Fruit fly (Drosophila melanogaster) whole organism, prepupa: Measurements from ENCODE around the gene CG31606.
A peak's percentile ranks its signal among the peaks of the same experiment; 100 is the strongest.

Source experiments
- Blimp-1 ChIP-seq: fragments of 200-800 bp; sonication (Bioruptor generic); optimal IDR thresholded peaks from 3 replicates; lab custom pipeline; 2017; ENCODE audit warnings: missing biosample characterization, missing genetic modification characterization, mild to moderate bottlenecking, moderate library complexity, missing genetic modification reagents
- CG10631 ChIP-seq: fragments of 200-800 bp; sonication (Bioruptor generic); optimal IDR thresholded peaks from 2 replicates; lab custom pipeline; 2016; ENCODE audit warnings: missing biosample characterization, missing genetic modification characterization
- CG10669 ChIP-seq: fragments of 200-800 bp; sonication (Bioruptor generic); optimal IDR thresholded peaks from 3 replicates; lab custom pipeline; 2018; ENCODE audit warnings: missing biosample characterization, mild to moderate bottlenecking, missing genetic modification characterization, moderate library complexity
- CG11294 ChIP-seq: fragments of 200-800 bp; sonication (Bioruptor generic); IDR thresholded peaks from 2 replicates; pipeline ENCODE4 v1.3.6; 2022; ENCODE audit warnings: missing biosample characterization, missing genetic modification characterization
- CG11762 ChIP-seq: fragments of 200-800 bp; sonication (Bioruptor generic); optimal IDR thresholded peaks from 3 replicates; lab custom pipeline; 2016; ENCODE audit warnings: missing biosample characterization, missing genetic modification characterization; ENCODE audit not compliant: insufficient read depth
- CG11902 ChIP-seq: fragments of 200-800 bp; sonication (Bioruptor generic); optimal IDR thresholded peaks from 3 replicates; lab custom pipeline; 2016; ENCODE audit warnings: missing biosample characterization, missing genetic modification characterization
- CG15336 ChIP-seq: fragments of 200-800 bp; sonication (Bioruptor generic); IDR thresholded peaks from 2 replicates; pipeline ENCODE4 v1.3.6; 2022; ENCODE audit warnings: missing biosample characterization, missing genetic modification characterization
- CG1621 ChIP-seq: fragments of 200-800 bp; sonication (Bioruptor generic); optimal IDR thresholded peaks from 3 replicates; lab custom pipeline; 2018; ENCODE audit warnings: missing biosample characterization, mild to moderate bottlenecking, missing genetic modification characterization
- CG16779 ChIP-seq: fragments of 200-800 bp; sonication (Bioruptor generic); optimal IDR thresholded peaks from 3 replicates; lab custom pipeline; 2017; ENCODE audit warnings: missing biosample characterization, mild to moderate bottlenecking, missing genetic modification characterization
- CG3032 ChIP-seq: fragments of 200-800 bp; optimal IDR thresholded peaks from 2 replicates; lab custom pipeline; 2019; ENCODE audit warnings: missing biosample characterization, mild to moderate bottlenecking, missing genetic modification characterization, moderate library complexity
- CG31627 ChIP-seq: fragments of 200-800 bp; sonication (Bioruptor generic); optimal IDR thresholded peaks from 3 replicates; lab custom pipeline; 2016; ENCODE audit warnings: missing biosample characterization, missing genetic modification characterization
- CG32006 ChIP-seq: fragments of 200-800 bp; sonication (Bioruptor generic); optimal IDR thresholded peaks from 3 replicates; lab custom pipeline; 2017; ENCODE audit warnings: missing biosample characterization, mild to moderate bottlenecking, missing genetic modification characterization
- CG3919 ChIP-seq: fragments of 200-800 bp; sonication (Bioruptor generic); optimal IDR thresholded peaks from 3 replicates; lab custom pipeline; 2016; ENCODE audit warnings: missing biosample characterization, missing genetic modification characterization
- CG4318 ChIP-seq: fragments of 200-800 bp; sonication (Bioruptor generic); optimal IDR thresholded peaks from 3 replicates; lab custom pipeline; 2017; ENCODE audit warnings: missing biosample characterization, mild to moderate bottlenecking, missing genetic modification characterization
- CG6792 ChIP-seq: fragments of 200-800 bp; sonication (Bioruptor generic); optimal IDR thresholded peaks from 3 replicates; lab custom pipeline; 2016; ENCODE audit warnings: missing biosample characterization, missing genetic modification characterization
- CG6854 ChIP-seq: fragments of 200-800 bp; sonication (Bioruptor generic); optimal IDR thresholded peaks from 2 replicates; lab custom pipeline; 2017; ENCODE audit warnings: missing biosample characterization, mild to moderate bottlenecking, missing genetic modification characterization
- CG7368 ChIP-seq: fragments of 200-800 bp; sonication (Bioruptor generic); optimal IDR thresholded peaks from 3 replicates; lab custom pipeline; 2016; ENCODE audit warnings: missing biosample characterization, missing genetic modification characterization
- CG8119 ChIP-seq: fragments of 200-800 bp; sonication (Bioruptor generic); IDR thresholded peaks from 3 replicates; pipeline ENCODE4 v1.3.6; 2022; ENCODE audit warnings: missing biosample characterization, missing genetic modification characterization
- CG8319 ChIP-seq: fragments of 200-800 bp; sonication (Bioruptor generic); optimal IDR thresholded peaks from 3 replicates; lab custom pipeline; 2016; ENCODE audit warnings: missing biosample characterization, missing genetic modification characterization
- CG8632 ChIP-seq: fragments of 200-800 bp; sonication (Bioruptor generic); optimal IDR thresholded peaks from 3 replicates; lab custom pipeline; 2016; ENCODE audit warnings: missing biosample characterization, missing genetic modification characterization
- CG9139 ChIP-seq: fragments of 200-800 bp; sonication (Bioruptor generic); optimal IDR thresholded peaks from 3 replicates; lab custom pipeline; 2017; ENCODE audit warnings: missing biosample characterization, mild to moderate bottlenecking, missing genetic modification characterization
- Eip75B ChIP-seq: fragments of 200-800 bp; sonication (Bioruptor generic); optimal IDR thresholded peaks from 3 replicates; lab custom pipeline; 2016; ENCODE audit warnings: missing biosample characterization, missing genetic modification characterization
- Eip78C ChIP-seq: fragments of 200-800 bp; sonication (Bioruptor generic); peaks from one replicate; lab custom pipeline; 2016; ENCODE audit warnings: missing biosample characterization, missing genetic modification characterization
- Eip93F ChIP-seq: fragments of 200-800 bp; sonication (Bioruptor generic); optimal IDR thresholded peaks from 2 replicates; lab custom pipeline; 2016; ENCODE audit warnings: missing biosample characterization, mild to moderate bottlenecking, missing genetic modification characterization
- Ets21C ChIP-seq: fragments of 200-800 bp; sonication (Bioruptor generic); optimal IDR thresholded peaks from 3 replicates; lab custom pipeline; 2016; ENCODE audit warnings: missing biosample characterization, missing genetic modification characterization
- Gug ChIP-seq: fragments of 200-800 bp; sonication (Bioruptor generic); IDR thresholded peaks from 2 replicates; pipeline ENCODE4 v1.3.6; 2022; ENCODE audit warnings: missing biosample characterization, missing genetic modification characterization
- Hr38 ChIP-seq: sonication (Bioruptor generic); optimal IDR thresholded peaks from 2 replicates; lab custom pipeline; 2016; ENCODE audit warnings: missing biosample characterization, missing genetic modification characterization
- Hr39 ChIP-seq: fragments of 200-800 bp; sonication (Bioruptor generic); optimal IDR thresholded peaks from 2 replicates; lab custom pipeline; 2016; ENCODE audit warnings: missing biosample characterization, missing genetic modification characterization
- Hr4 ChIP-seq: fragments of 200-800 bp; sonication (Bioruptor generic); optimal IDR thresholded peaks from 3 replicates; lab custom pipeline; 2016; ENCODE audit warnings: missing biosample characterization, missing genetic modification characterization
- Lpt ChIP-seq: fragments of 200-800 bp; sonication (Bioruptor generic); optimal IDR thresholded peaks from 3 replicates; lab custom pipeline; 2016; ENCODE audit warnings: missing biosample characterization, missing genetic modification characterization
- Met ChIP-seq: fragments of 200-800 bp; sonication (Bioruptor generic); optimal IDR thresholded peaks from 3 replicates; lab custom pipeline; 2016; ENCODE audit warnings: missing biosample characterization, missing genetic modification characterization
- OdsH ChIP-seq: fragments of 200-800 bp; sonication (Bioruptor generic); optimal IDR thresholded peaks from 3 replicates; lab custom pipeline; 2016; ENCODE audit warnings: missing biosample characterization, missing genetic modification characterization
- Sox102F ChIP-seq: fragments of 200-800 bp; sonication (Bioruptor generic); optimal IDR thresholded peaks from 2 replicates; lab custom pipeline; 2016; ENCODE audit warnings: missing biosample characterization, mild to moderate bottlenecking, missing genetic modification characterization
- Sox14 ChIP-seq: fragments of 200-800 bp; sonication (Bioruptor generic); optimal IDR thresholded peaks from 3 replicates; lab custom pipeline; 2016; ENCODE audit warnings: missing biosample characterization, missing genetic modification characterization
- Sox15 ChIP-seq: fragments of 200-800 bp; sonication (Bioruptor generic); optimal IDR thresholded peaks from 3 replicates; lab custom pipeline; 2016; ENCODE audit warnings: missing biosample characterization, missing genetic modification characterization
- acj6 ChIP-seq: fragments of 200-800 bp; sonication (Bioruptor generic); optimal IDR thresholded peaks from 3 replicates; lab custom pipeline; 2016; ENCODE audit warnings: missing biosample characterization, missing genetic modification characterization
- cyc ChIP-seq: fragments of 200-800 bp; sonication (Bioruptor generic); optimal IDR thresholded peaks from 3 replicates; lab custom pipeline; 2016; ENCODE audit warnings: missing biosample characterization, missing genetic modification characterization
- dsx ChIP-seq: fragments of 200-800 bp; optimal IDR thresholded peaks from 3 replicates; lab custom pipeline; 2019; ENCODE audit warnings: missing biosample characterization, mild to moderate bottlenecking, missing genetic modification characterization, moderate library complexity; ENCODE audit not compliant: poor library complexity, severe bottlenecking
- fd59A ChIP-seq: fragments of 200-800 bp; sonication (Bioruptor generic); optimal IDR thresholded peaks from 2 replicates; lab custom pipeline; 2017; ENCODE audit warnings: missing biosample characterization, mild to moderate bottlenecking, missing genetic modification characterization, missing genetic modification reagents
- fd85E ChIP-seq: fragments of 200-800 bp; sonication (Bioruptor generic); optimal IDR thresholded peaks from 3 replicates; lab custom pipeline; 2016; ENCODE audit warnings: missing biosample characterization, missing genetic modification characterization
- fkh ChIP-seq: fragments of 200-800 bp; sonication (Bioruptor generic); optimal IDR thresholded peaks from 3 replicates; lab custom pipeline; 2017; ENCODE audit warnings: missing biosample characterization, mild to moderate bottlenecking, missing genetic modification characterization, moderate library complexity
- lz ChIP-seq: fragments of 200-800 bp; sonication (Bioruptor generic); optimal IDR thresholded peaks from 3 replicates; lab custom pipeline; 2016; ENCODE audit warnings: missing biosample characterization, missing genetic modification characterization
- net ChIP-seq: fragments of 200-800 bp; sonication (Bioruptor generic); optimal IDR thresholded peaks from 3 replicates; lab custom pipeline; 2016; ENCODE audit warnings: missing biosample characterization, missing genetic modification characterization
- salr ChIP-seq, 2 experiments: fragments of 200-800 bp; sonication (Bioruptor generic); optimal IDR thresholded peaks; 3 replicates each; lab custom pipeline; 2016 to 2018; ENCODE audit warnings: missing biosample characterization in 2 of 2, missing genetic modification characterization in 2 of 2, mild to moderate bottlenecking in 1 of 2
- spab ChIP-seq: fragments of 200-800 bp; sonication (Bioruptor generic); optimal IDR thresholded peaks from 2 replicates; lab custom pipeline; 2017; ENCODE audit warnings: missing biosample characterization, mild to moderate bottlenecking, missing genetic modification characterization, missing genetic modification reagents
- ss ChIP-seq, 2 experiments: fragments of 200-800 bp; sonication (Bioruptor generic); optimal IDR thresholded peaks; 2 replicates in 1 of 2; 3 replicates in 1 of 2; lab custom pipeline; 2017 to 2018; ENCODE audit warnings: mild to moderate bottlenecking in 2 of 2, missing biosample characterization in 2 of 2, missing genetic modification characterization in 2 of 2, moderate library complexity in 1 of 2
- topi ChIP-seq: fragments of 200-800 bp; sonication (Bioruptor generic); optimal IDR thresholded peaks from 3 replicates; lab custom pipeline; 2016; ENCODE audit warnings: missing biosample characterization, missing genetic modification characterization
- vri ChIP-seq: fragments of 200-800 bp; sonication (Bioruptor generic); optimal IDR thresholded peaks from 3 replicates; lab custom pipeline; 2016; ENCODE audit warnings: missing biosample characterization, mild to moderate bottlenecking, missing genetic modification characterization

The CG31606 gene

DNA sequence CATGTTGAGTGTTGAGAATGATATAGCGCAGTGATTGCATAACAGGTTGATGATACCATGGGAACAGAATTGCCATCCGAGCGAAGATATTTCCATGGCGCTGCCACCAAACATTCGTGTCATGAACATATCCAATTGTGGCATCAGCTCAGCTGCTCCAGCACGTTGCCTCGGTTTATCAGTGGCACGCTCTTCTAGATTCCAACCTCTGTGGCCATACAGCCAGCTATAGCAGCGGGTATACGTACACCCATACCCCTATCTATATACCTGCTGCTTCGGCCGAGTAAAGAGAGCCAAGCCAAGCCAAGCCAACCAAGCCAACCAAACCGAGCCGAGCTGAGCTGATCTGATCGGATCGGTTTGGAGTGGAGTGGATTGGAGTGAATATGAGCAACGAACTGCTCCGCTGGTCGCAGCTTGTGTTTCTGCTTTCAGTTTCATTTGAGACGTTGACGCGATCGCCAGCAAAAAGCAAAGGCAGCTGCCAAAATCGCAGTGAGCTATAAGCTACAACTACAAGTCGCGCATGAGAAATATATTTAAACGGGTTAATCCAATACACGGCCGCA is 1.2 kb downstream of the CG31606 start (continued):
- TF ChIP-seq CG4318 (GFP tag; lab: Kevin White, UChicago): no peak
- TF ChIP-seq ss (GFP tag; optimal IDR thresholded peaks at IDR 0.05; lab: Kevin White, UChicago): peak; percentile 44 to 59
- TF ChIP-seq OdsH (GFP tag; lab: Kevin White, UChicago): no peak
- no peak for TF ChIP-seq salr (GFP tag; optimal IDR thresholded peaks at IDR 0.05; lab: Kevin White, UChicago)
- TF ChIP-seq net (GFP tag; lab: Kevin White, UChicago): peak; percentile 29
- TF ChIP-seq CG6854 (GFP tag; lab: Kevin White, UChicago): peak; percentile 40
- TF ChIP-seq CG10631 (GFP tag; lab: Kevin White, UChicago): no peak
- TF ChIP-seq Hr4: no peak
- peak; percentile 29 for TF ChIP-seq Eip78C (GFP tag; lab: Kevin White, UChicago)
- no peak for TF ChIP-seq CG11902
- peak; percentile 17 for TF ChIP-seq dsx (GFP tag; lab: Kevin White, UChicago)
- no peak for TF ChIP-seq CG31627 (GFP tag; lab: Kevin White, UChicago)
- no peak for TF ChIP-seq Lpt (GFP tag; lab: Kevin White, UChicago)
- no peak for TF ChIP-seq Sox15 (GFP tag; lab: Kevin White, UChicago)
- TF ChIP-seq CG15336 (GFP tag; lab: Robert Waterston, UW): peak; percentile 8; the same call in 1 of the 2 replicates

- TF ChIP-seq CG4318 (GFP tag; lab: Kevin White, UChicago) (peak; percentile 32), CG32006 (GFP tag; lab: Kevin White, UChicago) (peak; percentile 65), CG9139 (GFP tag; lab: Kevin White, UChicago) (no peak), Lpt (GFP tag; lab: Kevin White, UChicago) (no peak), fkh (peak; percentile 88), CG11294 (GFP tag; lab: Robert Waterston, UW) (peak; percentile 33; the same call in 1 of the 2 replicates), Hr4 (peak; percentile 71), OdsH (GFP tag; lab: Kevin White, UChicago) (peak; percentile 77), Sox14 (GFP tag; lab: Kevin White, UChicago) (peak; percentile 88), salr (GFP tag; optimal IDR thresholded peaks at IDR 0.05; lab: Kevin White, UChicago) (peak in 1 of 2 experiments; percentile 4), CG11762 (GFP tag; lab: Kevin White, UChicago) (peak; percentile 36), Sox102F (GFP tag; lab: Kevin White, UChicago) (peak; percentile 63), Met (GFP tag; lab: Kevin White, UChicago) (peak; percentile 64), CG10631 (GFP tag; lab: Kevin White, UChicago) (peak; percentile 58), topi (GFP tag; lab: Kevin White, UChicago) (peak; percentile 74), acj6 (peak; percentile 64), fd59A (GFP tag; lab: Kevin White, UChicago) (peak; percentile 29), CG31627 (GFP tag; lab: Kevin White, UChicago) (peak; percentile 72), Hr38 (GFP tag; lab: Kevin White, UChicago) (no peak), cyc (GFP tag; lab: Kevin White, UChicago) (peak; percentile 74), Hr39 (GFP tag; lab: Kevin White, UChicago) (peak; percentile 71), Eip75B (peak; percentile 77), net (GFP tag; lab: Kevin White, UChicago) (peak; percentile 48), CG16779 (no peak), CG6792 (GFP tag; lab: Kevin White, UChicago) (peak; percentile 27), CG3919 (GFP tag; lab: Kevin White, UChicago) (peak; percentile 76), Eip93F (no peak), CG1621 (peak; percentile 37), fd85E (GFP tag; lab: Kevin White, UChicago) (no peak), CG3032 (tag; lab: Kevin White, UChicago) (peak; percentile 72), lz (GFP tag; lab: Kevin White, UChicago) (peak; percentile 72), CG8119 (GFP tag; lab: Robert Waterston, UW) (peak; percentile 27; the same call in 1 of the 3 replicates), vri (GFP tag; lab: Kevin White, UChicago) (peak; percentile 55), CG10669 (GFP tag; lab: Kevin White, UChicago) (peak; percentile 51), Blimp-1 (no peak), Gug (no peak; the same call in 1 of the 2 replicates), spab (GFP tag; lab: Kevin White, UChicago) (no peak), Ets21C (GFP tag; lab: Kevin White, UChicago) (peak; percentile 48), CG8632 (GFP tag; lab: Kevin White, UChicago) (peak; percentile 10), CG8319 (GFP tag; lab: Kevin White, UChicago) (peak; percentile 45), CG7368 (GFP tag; lab: Kevin White, UChicago) (peak; percentile 55)
Observed at dm6 chr2L:8156682-8157081, 9.3 kb downstream of the CG31606 start.
